Fruit fly (Drosophila melanogaster): Measurements from ENCODE around the gene CG4592.

The CG4592 gene

dm6 chr2L:9954119-9954518, 32.7 kb downstream of the CG4592 start, which contains the start of the genes CG13126 and CG4709 (continued):
- TF ChIP-seq CG6791 (GFP tag; IDR thresholded peaks at IDR 0.05; ENCODE audit: partially characterized antibody) (no peak), h (optimal IDR thresholded peaks at IDR 0.05) (no peak), Tbp (GFP tag; optimal IDR thresholded peaks at IDR 0.05) (no peak), tup (GFP tag; optimal IDR thresholded peaks at IDR 0.05) (peak; percentile 56), Sry-δ (GFP tag; optimal IDR thresholded peaks at IDR 0.05) (peak; percentile 24), CG10543 (GFP tag; optimal IDR thresholded peaks at IDR 0.05) (peak; percentile 63), CHES-1-like (GFP tag; optimal IDR thresholded peaks at IDR 0.05) (peak; percentile 37), CG43689 (GFP tag; IDR thresholded peaks at IDR 0.05) (peak; percentile 61; the same call in 1 of the 2 replicates), CG4707 (GFP tag; optimal IDR thresholded peaks at IDR 0.05) (peak; percentile 57), abd-A (tag; optimal IDR thresholded peaks at IDR 0.05) (no peak), lilli (GFP tag; optimal IDR thresholded peaks at IDR 0.05) (peak; percentile 81), nau (GFP tag; optimal IDR thresholded peaks at IDR 0.05) (peak; percentile 85), CG10321 (GFP tag; IDR thresholded peaks at IDR 0.05) (peak; percentile 58), dm (GFP tag; optimal IDR thresholded peaks at IDR 0.05) (peak; percentile 20), D19A (tag; optimal IDR thresholded peaks at IDR 0.05) (peak; percentile 90), Asciz (GFP tag; optimal IDR thresholded peaks at IDR 0.05) (peak; percentile 90), pita (GFP tag; optimal IDR thresholded peaks at IDR 0.05) (no peak), eve (GFP tag; optimal IDR thresholded peaks at IDR 0.05) (no peak), Dip3 (GFP tag; optimal IDR thresholded peaks at IDR 0.05) (peak; percentile 52), CG42726 (GFP tag; IDR thresholded peaks at IDR 0.05; ENCODE audit: partially characterized antibody) (no peak), Taf1 (GFP tag; IDR thresholded peaks at IDR 0.05) (peak; percentile 53), unc-4 (GFP tag; IDR thresholded peaks at IDR 0.05; ENCODE audit: partially characterized antibody) (0 out of 2 replicates have a peak, but pooled peaks have one; percentile 25), CG10959 (GFP tag; IDR thresholded peaks at IDR 0.05) (peak; percentile 80), CG30431 (GFP tag; optimal IDR thresholded peaks at IDR 0.05) (peak; percentile 71), odd (GFP tag; optimal IDR thresholded peaks at IDR 0.05) (peak; percentile 82), p53 (GFP tag; optimal IDR thresholded peaks at IDR 0.05) (no peak), CG16815 (GFP tag; optimal IDR thresholded peaks at IDR 0.05) (peak; percentile 80), CG10147 (GFP tag; optimal IDR thresholded peaks at IDR 0.05) (peak; percentile 88), jigr1 (GFP tag; IDR thresholded peaks at IDR 0.05) (peak; percentile 35; the same call in 1 of the 3 replicates), Camta (GFP tag; optimal IDR thresholded peaks at IDR 0.05) (peak; percentile 41), CG8281 (tag; optimal IDR thresholded peaks at IDR 0.05) (peak; percentile 76), ttk (GFP tag; IDR thresholded peaks at IDR 0.05) (peak; percentile 89), CG2120 (GFP tag; optimal IDR thresholded peaks at IDR 0.05) (peak; percentile 82), CG13287 (GFP tag; IDR thresholded peaks at IDR 0.05; ENCODE audit: partially characterized antibody) (no peak; the same call in 1 of the 2 replicates), CG6683 (GFP tag; optimal IDR thresholded peaks at IDR 0.05) (peak; percentile 84), bsh (GFP tag; optimal IDR thresholded peaks at IDR 0.05) (peak; percentile 63 to 92), CG17328 (GFP tag; IDR thresholded peaks at IDR 0.05) (peak; percentile 83), Opbp (GFP tag; IDR thresholded peaks at IDR 0.05; ENCODE audit: partially characterized antibody) (no peak), schlank (tag; optimal IDR thresholded peaks at IDR 0.05) (peak; percentile 24), CG1832 (GFP tag; optimal IDR thresholded peaks at IDR 0.05) (no peak), shn (GFP tag; optimal IDR thresholded peaks at IDR 0.05) (no peak), CG33557 (GFP tag; optimal IDR thresholded peaks at IDR 0.05) (peak; percentile 87), repo (GFP tag; optimal IDR thresholded peaks at IDR 0.05) (no peak), CG34376 (GFP tag; optimal IDR thresholded peaks at IDR 0.05) (peak; percentile 72), crc (GFP tag; optimal IDR thresholded peaks at IDR 0.05) (no peak), yki (optimal IDR thresholded peaks at IDR 0.05) (no peak), CG3847 (GFP tag; IDR thresholded peaks at IDR 0.05) (peak; percentile 84), CG7987 (GFP tag; optimal IDR thresholded peaks at IDR 0.05) (peak; percentile 60), caup (GFP tag; optimal IDR thresholded peaks at IDR 0.05; ENCODE audit: severe bottlenecking) (peak; percentile 90), Hand (GFP tag; optimal IDR thresholded peaks at IDR 0.05) (peak; percentile 69), maf-S (GFP tag; optimal IDR thresholded peaks at IDR 0.05) (no peak)
